Worm (Caenorhabditis elegans) whole organism, late embryonic: ENCODE data around the gene lec-2.

ENCODE experiments used
- C08G9.2 ChIP-seq: sonication (generic microtip); optimal IDR thresholded peaks from 2 replicates; lab custom pipeline; 2016; ENCODE audit warnings: mild to moderate bottlenecking, missing genetic modification characterization, moderate library complexity, missing compliant biosample characterization
- K09A11.1 ChIP-seq: sonication (generic microtip); optimal IDR thresholded peaks from 2 replicates; lab custom pipeline; 2017; ENCODE audit warnings: antibody characterized with exemption, mild to moderate bottlenecking, missing genetic modification characterization, missing compliant biosample characterization; ENCODE audit not compliant: insufficient read depth
- T23F11.4 ChIP-seq: fragments of 200-800 bp; sonication (Bioruptor generic); optimal IDR thresholded peaks from 2 replicates; lab custom pipeline; 2018; ENCODE audit warnings: mild to moderate bottlenecking, missing genetic modification characterization, missing compliant biosample characterization
- ama-1 ChIP-seq: fragments of 150-350 bp; optimal IDR thresholded peaks from 2 replicates; lab custom pipeline; 2014
- ceh-18 ChIP-seq: sonication (generic microtip); optimal IDR thresholded peaks from 2 replicates; lab custom pipeline; 2016; ENCODE audit warnings: missing genetic modification characterization, missing compliant biosample characterization
- ceh-19 ChIP-seq: fragments of 200-800 bp; sonication (Bioruptor generic); optimal IDR thresholded peaks from 2 replicates; lab custom pipeline; 2018; ENCODE audit warnings: mild to moderate bottlenecking, missing genetic modification characterization, missing compliant biosample characterization
- ceh-22 ChIP-seq: sonication (generic microtip); optimal IDR thresholded peaks from 2 replicates; lab custom pipeline; 2017; ENCODE audit warnings: missing biosample characterization, missing genetic modification characterization
- ceh-24 ChIP-seq: sonication (generic microtip); optimal IDR thresholded peaks from 2 replicates; lab custom pipeline; 2016; ENCODE audit warnings: mild to moderate bottlenecking, missing genetic modification characterization, missing compliant biosample characterization
- ceh-31 ChIP-seq: sonication (generic microtip); optimal IDR thresholded peaks from 2 replicates; lab custom pipeline; 2016; ENCODE audit warnings: missing genetic modification characterization, missing compliant biosample characterization
- ceh-48 ChIP-seq: sonication (generic microtip); optimal IDR thresholded peaks from 2 replicates; lab custom pipeline; 2016; ENCODE audit warnings: missing genetic modification characterization, inconsistent platforms, missing compliant biosample characterization
- ceh-6 ChIP-seq: fragments of 200-800 bp; sonication (Bioruptor generic); optimal IDR thresholded peaks from 2 replicates; lab custom pipeline; 2018; ENCODE audit warnings: mild to moderate bottlenecking, missing genetic modification characterization, missing compliant biosample characterization
- che-1 ChIP-seq: sonication (generic microtip); optimal IDR thresholded peaks from 2 replicates; lab custom pipeline; 2016; ENCODE audit warnings: mild to moderate bottlenecking, missing genetic modification characterization, missing compliant biosample characterization
- elt-2 ChIP-seq: sonication (generic microtip); optimal IDR thresholded peaks from 2 replicates; lab custom pipeline; 2016; ENCODE audit warnings: missing genetic modification reagents, missing genetic modification characterization, missing compliant biosample characterization
- ets-4 ChIP-seq: sonication (generic microtip); optimal IDR thresholded peaks from 2 replicates; lab custom pipeline; 2016; ENCODE audit warnings: missing genetic modification characterization, missing compliant biosample characterization
- eyg-1 ChIP-seq: sonication (generic microtip); optimal IDR thresholded peaks from 2 replicates; lab custom pipeline; 2016; ENCODE audit warnings: missing genotype, missing genetic modification characterization, missing compliant biosample characterization
- fkh-10 ChIP-seq: fragments of 150-350 bp; optimal IDR thresholded peaks from 2 replicates; lab custom pipeline; 2014; ENCODE audit warnings: missing biosample characterization, missing genetic modification reagents, missing genetic modification characterization
- gmeb-2 ChIP-seq: sonication (generic microtip); optimal IDR thresholded peaks from 2 replicates; lab custom pipeline; 2016; ENCODE audit warnings: missing genetic modification characterization, inconsistent platforms, missing compliant biosample characterization
- hlh-13 ChIP-seq: fragments of 200-800 bp; sonication (Bioruptor generic); optimal IDR thresholded peaks from 2 replicates; lab custom pipeline; 2018; ENCODE audit warnings: mild to moderate bottlenecking, missing genetic modification characterization, missing compliant biosample characterization
- hlh-8 ChIP-seq: sonication (generic microtip); optimal IDR thresholded peaks from 2 replicates; lab custom pipeline; 2016; ENCODE audit warnings: missing genotype, missing genetic modification characterization, missing compliant biosample characterization
- lin-11 ChIP-seq: fragments of 200-800 bp; sonication (Bioruptor generic); optimal IDR thresholded peaks from 2 replicates; lab custom pipeline; 2018; ENCODE audit warnings: mild to moderate bottlenecking, missing genetic modification characterization, missing compliant biosample characterization
- nfya-1 ChIP-seq: sonication (generic microtip); optimal IDR thresholded peaks from 2 replicates; lab custom pipeline; 2017; ENCODE audit warnings: missing genetic modification characterization, mild to moderate bottlenecking, missing compliant biosample characterization, antibody characterized with exemption, moderate library complexity
- npax-4 ChIP-seq: sonication (generic microtip); optimal IDR thresholded peaks from 2 replicates; lab custom pipeline; 2016; ENCODE audit warnings: missing genetic modification characterization, missing compliant biosample characterization
- odd-2 ChIP-seq: sonication (generic microtip); optimal IDR thresholded peaks from 2 replicates; lab custom pipeline; 2017; ENCODE audit warnings: antibody characterized with exemption, mild to moderate bottlenecking, missing genetic modification characterization, missing compliant biosample characterization
- pag-3 ChIP-seq: sonication (generic microtip); optimal IDR thresholded peaks from 2 replicates; lab custom pipeline; 2016; ENCODE audit warnings: missing compliant biosample characterization, missing genetic modification characterization, borderline replicate concordance
- pros-1 ChIP-seq: fragments of 150-350 bp; optimal IDR thresholded peaks from 2 replicates; lab custom pipeline; 2014; ENCODE audit warnings: missing biosample characterization, missing genetic modification reagents, missing genetic modification characterization
- ref-2 ChIP-seq: sonication (generic microtip); optimal IDR thresholded peaks from 2 replicates; lab custom pipeline; 2016; ENCODE audit warnings: missing genetic modification characterization, missing compliant biosample characterization
- rnt-1 ChIP-seq: sonication (generic microtip); optimal IDR thresholded peaks from 2 replicates; lab custom pipeline; 2016; ENCODE audit warnings: missing genetic modification characterization, missing compliant biosample characterization
- sdc-2 ChIP-seq: sonication (generic microtip); optimal IDR thresholded peaks from 2 replicates; lab custom pipeline; 2016; ENCODE audit warnings: missing genotype, missing genetic modification characterization, missing compliant biosample characterization
- sox-4 ChIP-seq: sonication (generic microtip); optimal IDR thresholded peaks from 2 replicates; lab custom pipeline; 2017; ENCODE audit warnings: mild to moderate bottlenecking, missing genetic modification characterization, inconsistent platforms, missing compliant biosample characterization
- tbx-2 ChIP-seq: sonication (generic microtip); optimal IDR thresholded peaks from 2 replicates; lab custom pipeline; 2016; ENCODE audit warnings: missing genetic modification characterization, missing compliant biosample characterization
- unc-42 ChIP-seq: sonication (generic microtip); optimal IDR thresholded peaks from 2 replicates; lab custom pipeline; 2016; ENCODE audit warnings: missing genotype, missing genetic modification characterization, missing compliant biosample characterization
- unc-86 ChIP-seq: sonication (generic microtip); optimal IDR thresholded peaks from 2 replicates; lab custom pipeline; 2016; ENCODE audit warnings: missing genetic modification characterization, missing compliant biosample characterization
- zip-5 ChIP-seq: sonication (generic microtip); optimal IDR thresholded peaks from 2 replicates; lab custom pipeline; 2016; ENCODE audit warnings: missing genetic modification characterization, missing compliant biosample characterization

Gene lec-2

DNA sequence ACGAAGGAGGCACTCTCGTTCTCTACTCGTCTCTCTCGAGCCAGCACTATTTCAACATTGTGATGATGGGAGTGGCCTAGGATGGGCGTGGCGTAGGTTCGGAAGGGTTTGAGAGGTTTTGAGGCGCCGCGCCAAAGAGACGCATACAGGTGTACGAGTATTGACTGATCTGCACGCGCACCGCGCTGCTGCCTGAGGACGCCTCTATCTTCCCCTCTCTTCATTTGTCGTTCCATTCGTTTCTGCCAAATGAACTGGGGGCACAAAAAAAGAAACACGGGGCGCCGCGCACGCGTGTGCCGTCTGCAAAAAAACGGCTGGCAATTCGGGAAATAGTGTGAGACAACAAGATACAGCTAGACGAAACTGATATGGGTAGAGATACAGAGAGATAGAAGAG, at the start of gene lec-2:
Gene lec-2 (minus strand): TSS at position 171 of the 400 bp plus-strand sequence.
- no peak for TF ChIP-seq ceh-22 (tag; lab: Kevin White, UChicago)
- TF ChIP-seq che-1, result no peak
- TF ChIP-seq, all 69 proteins: peak for 0

DNA sequence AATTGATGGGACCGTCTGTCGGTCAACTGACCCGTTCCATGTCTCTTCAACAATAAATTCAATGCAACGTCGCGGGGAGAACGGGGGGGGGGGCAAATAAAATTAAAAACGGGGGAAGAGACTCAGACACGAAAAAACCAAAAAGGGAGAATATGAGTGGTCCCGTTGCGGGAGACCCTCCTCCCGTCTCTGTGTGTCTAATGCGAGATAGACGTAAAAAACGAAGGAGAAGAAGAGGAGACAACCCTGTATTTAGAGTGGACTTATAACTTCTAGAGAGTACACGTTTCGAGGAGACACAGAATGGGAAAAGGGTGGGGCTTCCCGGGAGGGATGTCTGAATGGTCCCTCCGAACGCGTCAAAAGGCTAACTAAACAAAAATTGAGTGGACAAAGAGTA, 49.5 kb upstream of the lec-2 start:
- TF ChIP-seq ets-4 (tag; lab: Kevin White, UChicago), result no peak
- TF ChIP-seq C08G9.2 (tag; lab: Kevin White, UChicago), result no peak
- TF ChIP-seq ref-2 (tag; lab: Kevin White, UChicago), result no peak
- TF ChIP-seq npax-4 (tag; lab: Kevin White, UChicago), result no peak
- TF ChIP-seq pag-3 (tag; lab: Kevin White, UChicago), result no peak
- TF ChIP-seq nfya-1 (tag; lab: Kevin White, UChicago), result peak; percentile 11
- TF ChIP-seq hlh-8 (tag; lab: Kevin White, UChicago), result no peak
- TF ChIP-seq ceh-6 (GFP tag; lab: Kevin White, UChicago), result peak; percentile 42
- peak; percentile 4 for TF ChIP-seq tbx-2 (tag; lab: Kevin White, UChicago)

DNA sequence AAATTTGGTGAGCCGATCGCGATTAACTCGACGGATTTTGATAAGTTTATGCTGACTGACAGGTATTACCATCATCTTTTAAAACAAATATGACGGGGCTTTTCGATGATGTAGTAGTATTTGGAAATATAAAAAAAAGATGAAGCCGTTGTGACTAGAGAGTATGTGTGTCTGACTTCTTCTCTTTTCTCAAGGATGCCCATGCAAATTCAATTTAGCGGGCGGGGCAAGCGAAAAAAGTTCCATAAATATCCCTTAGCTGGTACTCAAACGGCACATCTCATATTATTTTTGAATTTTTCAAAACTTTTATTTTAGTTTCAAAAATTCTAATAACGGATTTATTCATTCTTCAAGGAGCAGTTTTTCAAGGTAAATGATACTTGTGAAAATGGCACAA, 44.5 kb upstream of the lec-2 start, which contains the start of gene stg-1:
Gene stg-1 (minus strand): TSS at position 153 of the 400 bp plus-strand sequence.
- TF ChIP-seq unc-42 (peak; percentile 85), eyg-1 (tag; lab: Kevin White, UChicago) (no peak), T23F11.4 (GFP tag; lab: Kevin White, UChicago) (no peak), ref-2 (tag; lab: Kevin White, UChicago) (no peak)
- TF ChIP-seq, all 69 proteins: peak for 1

- TF ChIP-seq hlh-8 (tag; lab: Kevin White, UChicago) (no peak), elt-2 (tag; lab: Kevin White, UChicago) (no peak), ceh-18 (tag; lab: Kevin White, UChicago) (no peak), hlh-13 (GFP tag; lab: Kevin White, UChicago) (no peak), T23F11.4 (GFP tag; lab: Kevin White, UChicago) (no peak), rnt-1 (tag; lab: Kevin White, UChicago) (no peak), sdc-2 (tag; lab: Kevin White, UChicago) (no peak), gmeb-2 (tag; lab: Kevin White, UChicago) (no peak), sox-4 (tag; lab: Kevin White, UChicago) (no peak), pag-3 (tag; lab: Kevin White, UChicago) (no peak), lin-11 (tag; lab: Kevin White, UChicago) (no peak), unc-86 (tag; lab: Kevin White, UChicago) (no peak), fkh-10 (GFP tag; lab: Kevin White, UChicago) (no peak), ama-1 (lab: Kevin White, UChicago) (no peak), odd-2 (tag; lab: Kevin White, UChicago) (no peak), ceh-48 (tag; lab: Kevin White, UChicago) (no peak)
Measured at ce11 chrII:10056545-10057038, 40.6 kb upstream of the lec-2 start, which contains the start of gene C18D1.2. Gene C18D1.2, plus strand, starts transcription at chrII:10056988.

ce11 chrII:10051485-10051884, 35.5 kb upstream of the lec-2 start:
- TF ChIP-seq che-1, result no peak
- TF ChIP-seq pros-1 (tag; lab: Kevin White, UChicago), result no peak
- TF ChIP-seq odd-2 (tag; lab: Kevin White, UChicago), result no peak
- no peak for TF ChIP-seq hlh-13 (GFP tag; lab: Kevin White, UChicago)
- no peak for TF ChIP-seq ceh-19
- TF ChIP-seq elt-2 (tag; lab: Kevin White, UChicago), result no peak

DNA sequence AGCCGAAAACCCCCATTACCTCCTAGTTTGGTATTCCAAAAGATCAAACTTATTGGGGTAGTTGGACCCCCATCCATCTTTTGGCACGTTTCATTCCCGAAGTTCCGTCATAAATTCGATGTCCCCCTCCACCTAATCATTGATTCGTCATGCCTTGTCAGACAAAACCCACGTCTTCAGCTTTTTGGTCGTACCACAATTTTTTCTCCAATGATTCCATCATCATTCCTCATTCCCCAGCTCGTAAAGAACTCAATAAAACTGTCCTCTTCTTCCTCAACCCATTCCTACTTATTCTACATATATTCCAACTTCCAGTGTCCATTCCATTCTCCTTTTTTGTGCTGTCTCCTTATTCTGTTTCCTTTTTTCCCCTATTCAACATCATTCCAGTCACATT, 32.6 kb upstream of the lec-2 start, which contains the start of gene flp-4:
Gene flp-4 (plus strand): TSS at position 301 of the 400 bp plus-strand sequence.
- TF ChIP-seq pros-1 (tag; lab: Kevin White, UChicago), result no peak
- no peak for TF ChIP-seq zip-5
- TF ChIP-seq lin-11 (tag; lab: Kevin White, UChicago), result no peak
- no peak for TF ChIP-seq ceh-22 (tag; lab: Kevin White, UChicago)
- TF ChIP-seq ceh-31 (tag; lab: Kevin White, UChicago), result no peak
- no peak for TF ChIP-seq tbx-2 (tag; lab: Kevin White, UChicago)
- TF ChIP-seq K09A11.1 (tag; lab: Kevin White, UChicago), result no peak
- no peak for TF ChIP-seq ceh-24
- TF ChIP-seq odd-2 (tag; lab: Kevin White, UChicago), result no peak
